Fruit fly (Drosophila melanogaster) whole organism, embryonic: ENCODE data around the gene CG7016.

Experiments
- CG11456 ChIP-seq: fragments of 200-800 bp; sonication (Bioruptor generic); IDR thresholded peaks from 3 replicates; pipeline ENCODE4 v1.3.6; 2022; ENCODE audit warnings: missing biosample characterization, missing genetic modification characterization
- CG12942 ChIP-seq: fragments of 200-800 bp; sonication (Bioruptor generic); optimal IDR thresholded peaks from 3 replicates; lab custom pipeline; 2016; ENCODE audit warnings: missing biosample characterization, missing genetic modification characterization
- CG13287 ChIP-seq: fragments of 200-800 bp; sonication (Bioruptor generic); IDR thresholded peaks from 2 replicates; pipeline ENCODE4 v1.3.6; 2022; ENCODE audit warnings: missing biosample characterization, missing genetic modification characterization; ENCODE audit not compliant: partially characterized antibody
- CG14441 ChIP-seq: fragments of 200-800 bp; sonication (Bioruptor generic); IDR thresholded peaks from 2 replicates; pipeline ENCODE4 v1.3.6; 2022; ENCODE audit warnings: missing biosample characterization, missing genetic modification characterization
- CG15601 ChIP-seq: fragments of 200-800 bp; sonication (Bioruptor generic); optimal IDR thresholded peaks from 3 replicates; lab custom pipeline; 2019; ENCODE audit warnings: missing biosample characterization, mild to moderate bottlenecking, missing genetic modification characterization, moderate library complexity
- CG16813 ChIP-seq: fragments of 200-800 bp; sonication (Bioruptor generic); IDR thresholded peaks from 3 replicates; pipeline ENCODE4 v1.3.6; 2022; ENCODE audit warnings: missing biosample characterization, missing genetic modification characterization; ENCODE audit not compliant: partially characterized antibody
- CG17328 ChIP-seq: fragments of 200-800 bp; sonication (Bioruptor generic); IDR thresholded peaks from 2 replicates; pipeline ENCODE4 v1.3.6; 2022; ENCODE audit warnings: missing biosample characterization, missing genetic modification characterization
- CG1792 ChIP-seq: fragments of 200-800 bp; sonication (Bioruptor generic); optimal IDR thresholded peaks from 2 replicates; lab custom pipeline; 2016; ENCODE audit warnings: missing biosample characterization, missing genetic modification characterization
- CG1832 ChIP-seq: fragments of 200-800 bp; sonication (Bioruptor generic); optimal IDR thresholded peaks from 2 replicates; lab custom pipeline; 2017; ENCODE audit warnings: missing biosample characterization, mild to moderate bottlenecking, missing genetic modification characterization, inconsistent platforms
- CG18764 ChIP-seq: fragments of 200-800 bp; sonication (Bioruptor generic); optimal IDR thresholded peaks from 3 replicates; lab custom pipeline; 2016; ENCODE audit warnings: missing biosample characterization, missing genetic modification characterization
- CG3726 ChIP-seq: fragments of 200-800 bp; sonication (Bioruptor generic); IDR thresholded peaks from 3 replicates; pipeline ENCODE4, ENCODE4 v1.3.6; 2022; ENCODE audit warnings: missing biosample characterization, missing genetic modification characterization
- CG43689 ChIP-seq: fragments of 200-800 bp; sonication (Bioruptor generic); IDR thresholded peaks from 2 replicates; pipeline ENCODE4 v1.3.6; 2022; ENCODE audit warnings: missing biosample characterization, missing genetic modification characterization
- CG5180 ChIP-seq: fragments of 200-800 bp; sonication (Bioruptor generic); optimal IDR thresholded peaks from 3 replicates; lab custom pipeline; 2017; ENCODE audit warnings: missing biosample characterization, missing genetic modification characterization, mild to moderate bottlenecking, moderate library complexity, missing genetic modification reagents
- CG7556 ChIP-seq: fragments of 200-800 bp; sonication (Bioruptor generic); optimal IDR thresholded peaks from 2 replicates; lab custom pipeline; 2017; ENCODE audit warnings: missing biosample characterization, mild to moderate bottlenecking, missing genetic modification characterization
- CG7745 ChIP-seq: fragments of 200-800 bp; sonication (Bioruptor generic); optimal IDR thresholded peaks from 2 replicates; lab custom pipeline; 2018; ENCODE audit warnings: missing biosample characterization, mild to moderate bottlenecking, missing genetic modification characterization, moderate library complexity
- CG7786 ChIP-seq: fragments of 200-800 bp; sonication (Bioruptor generic); optimal IDR thresholded peaks from 2 replicates; lab custom pipeline; 2016; ENCODE audit warnings: missing biosample characterization, missing genetic modification characterization
- CG7987 ChIP-seq: fragments of 200-800 bp; sonication (Bioruptor generic); optimal IDR thresholded peaks from 2 replicates; lab custom pipeline; 2018; ENCODE audit warnings: missing biosample characterization, mild to moderate bottlenecking, missing genetic modification characterization, moderate library complexity
- CG8388 ChIP-seq: fragments of 200-800 bp; sonication (Bioruptor generic); optimal IDR thresholded peaks from 2 replicates; lab custom pipeline; 2019; ENCODE audit warnings: missing biosample characterization, mild to moderate bottlenecking, missing genetic modification characterization, moderate library complexity
- CG9727 ChIP-seq: fragments of 200-800 bp; sonication (Bioruptor generic); optimal IDR thresholded peaks from 3 replicates; lab custom pipeline; 2017; ENCODE audit warnings: missing biosample characterization, mild to moderate bottlenecking, missing genetic modification characterization
- Dip2 ChIP-seq: fragments of 200-800 bp; sonication (Bioruptor generic); IDR thresholded peaks from 2 replicates; pipeline ENCODE4 v1.3.6; 2022; ENCODE audit warnings: missing biosample characterization, missing genetic modification characterization
- Doc3 ChIP-seq: fragments of 200-800 bp; sonication (Bioruptor generic); IDR thresholded peaks from 3 replicates; pipeline ENCODE4 v1.3.6; 2022; ENCODE audit warnings: missing biosample characterization, missing genetic modification characterization; ENCODE audit not compliant: partially characterized antibody
- Dp ChIP-seq: fragments of 200-800 bp; sonication (Bioruptor generic); optimal IDR thresholded peaks from 2 replicates; lab custom pipeline; 2018; ENCODE audit warnings: missing biosample characterization, mild to moderate bottlenecking, missing genetic modification characterization, moderate library complexity
- Gsc ChIP-seq: fragments of 200-800 bp; sonication (Bioruptor generic); IDR thresholded peaks from 2 replicates; pipeline ENCODE4 v1.3.6; 2022; ENCODE audit warnings: missing biosample characterization, missing genetic modification characterization
- HLH4C ChIP-seq: fragments of 200-800 bp; sonication (Bioruptor generic); IDR thresholded peaks from 3 replicates; pipeline ENCODE4 v1.3.6; 2022; ENCODE audit warnings: missing biosample characterization, missing genetic modification characterization; ENCODE audit not compliant: partially characterized antibody
- HLH54F ChIP-seq: fragments of 200-800 bp; sonication (Bioruptor generic); optimal IDR thresholded peaks from 3 replicates; lab custom pipeline; 2016; ENCODE audit warnings: missing biosample characterization, missing genetic modification characterization
- HmgZ ChIP-seq: fragments of 200-800 bp; sonication (Bioruptor generic); optimal IDR thresholded peaks from 2 replicates; lab custom pipeline; 2018; ENCODE audit warnings: missing biosample characterization, mild to moderate bottlenecking, missing genetic modification characterization
- Jarid2 ChIP-seq: fragments of 200-800 bp; sonication (Bioruptor generic); optimal IDR thresholded peaks from 3 replicates; lab custom pipeline; 2017; ENCODE audit warnings: mild to moderate bottlenecking, missing biosample characterization, missing genetic modification reagents, missing genetic modification characterization
- Kr ChIP-seq: fragments of 200-800 bp; sonication (Bioruptor generic); optimal IDR thresholded peaks from 2 replicates; lab custom pipeline; 2017; ENCODE audit warnings: missing biosample characterization, mild to moderate bottlenecking, missing genetic modification characterization
- Lpt ChIP-seq: fragments of >200 bp; optimal IDR thresholded peaks from 2 replicates; lab custom pipeline; 2018; ENCODE audit warnings: missing biosample characterization, missing genetic modification characterization
- Mad ChIP-seq: fragments of 200-800 bp; sonication (Bioruptor generic); optimal IDR thresholded peaks from 2 replicates; lab custom pipeline; 2016; ENCODE audit warnings: missing biosample characterization, missing genetic modification characterization
- NFAT ChIP-seq: fragments of 200-800 bp; sonication (Bioruptor generic); IDR thresholded peaks from 2 replicates; pipeline ENCODE4 v1.3.6; 2022; ENCODE audit warnings: missing biosample characterization, missing genetic modification characterization
- NK7.1 ChIP-seq: fragments of 200-800 bp; sonication (Bioruptor generic); optimal IDR thresholded peaks from 3 replicates; lab custom pipeline; 2016; ENCODE audit warnings: missing biosample characterization, missing genetic modification characterization
- Oaz ChIP-seq: fragments of 200-800 bp; sonication (Bioruptor generic); IDR thresholded peaks from 2 replicates; pipeline ENCODE4 v1.3.6; 2022; ENCODE audit warnings: missing biosample characterization, missing genetic modification characterization
- Sox100B ChIP-seq: fragments of 200-800 bp; sonication (Bioruptor generic); optimal IDR thresholded peaks from 3 replicates; lab custom pipeline; 2018; ENCODE audit warnings: missing biosample characterization, mild to moderate bottlenecking, missing genetic modification characterization
- cg ChIP-seq: fragments of 200-800 bp; sonication (Bioruptor generic); optimal IDR thresholded peaks from 3 replicates; lab custom pipeline; 2019; ENCODE audit warnings: missing biosample characterization, mild to moderate bottlenecking, missing genetic modification characterization, moderate library complexity
- chinmo ChIP-seq: fragments of 200-800 bp; sonication (Bioruptor generic); IDR thresholded peaks from 4 replicates; pipeline ENCODE4 v1.3.6; 2022; ENCODE audit warnings: missing biosample characterization, missing genetic modification characterization; ENCODE audit not compliant: partially characterized antibody
- dmrt99B ChIP-seq: fragments of 200-800 bp; sonication (Bioruptor generic); optimal IDR thresholded peaks from 2 replicates; lab custom pipeline; 2018; ENCODE audit warnings: missing biosample characterization, mild to moderate bottlenecking, missing genetic modification characterization, moderate library complexity
- emc ChIP-seq: fragments of 200-800 bp; sonication (Bioruptor generic); optimal IDR thresholded peaks from 2 replicates; lab custom pipeline; 2016; ENCODE audit warnings: missing biosample characterization, missing genetic modification characterization
- fd102C ChIP-seq: fragments of 200-800 bp; sonication (Bioruptor generic); optimal IDR thresholded peaks from 2 replicates; lab custom pipeline; 2018; ENCODE audit warnings: missing biosample characterization, mild to moderate bottlenecking, missing genetic modification characterization, moderate library complexity
- fd3F ChIP-seq: fragments of 200-800 bp; sonication (Bioruptor generic); optimal IDR thresholded peaks from 2 replicates; lab custom pipeline; 2018; ENCODE audit warnings: missing biosample characterization, mild to moderate bottlenecking, missing genetic modification characterization, moderate library complexity
- gcm2 ChIP-seq: fragments of 200-800 bp; sonication (Bioruptor generic); optimal IDR thresholded peaks from 2 replicates; lab custom pipeline; 2016; ENCODE audit warnings: missing biosample characterization, missing genetic modification characterization
- ken ChIP-seq: fragments of 200-800 bp; sonication (Bioruptor generic); IDR thresholded peaks from 3 replicates; pipeline ENCODE4 v1.3.6; 2022; ENCODE audit warnings: missing biosample characterization, missing genetic modification characterization
- kni ChIP-seq: fragments of 200-800 bp; sonication (Bioruptor generic); optimal IDR thresholded peaks from 3 replicates; lab custom pipeline; 2017; ENCODE audit warnings: mild to moderate bottlenecking, missing biosample characterization, missing genetic modification reagents, missing genetic modification characterization
- mirr ChIP-seq: fragments of 200-800 bp; sonication (Bioruptor generic); optimal IDR thresholded peaks from 3 replicates; lab custom pipeline; 2018; ENCODE audit warnings: missing biosample characterization, mild to moderate bottlenecking, missing genetic modification characterization
- otp ChIP-seq: fragments of 200-800 bp; sonication (Bioruptor generic); IDR thresholded peaks from 3 replicates; pipeline ENCODE4, ENCODE4 v1.3.6; 2022; ENCODE audit warnings: missing biosample characterization, missing genetic modification characterization
- pho ChIP-seq: fragments of 200-800 bp; sonication (Bioruptor generic); optimal IDR thresholded peaks from 2 replicates; lab custom pipeline; 2016; ENCODE audit warnings: missing biosample characterization, missing genetic modification characterization
- pzg ChIP-seq: fragments of 200-800 bp; sonication (Bioruptor generic); optimal IDR thresholded peaks from 3 replicates; lab custom pipeline; 2018; ENCODE audit warnings: missing biosample characterization, mild to moderate bottlenecking, missing genetic modification characterization, moderate library complexity
- sens-2 ChIP-seq: fragments of 200-800 bp; sonication (Bioruptor generic); IDR thresholded peaks from 2 replicates; pipeline ENCODE4 v1.3.6; 2022; ENCODE audit warnings: missing biosample characterization, missing genetic modification characterization
- slbo ChIP-seq: fragments of 200-800 bp; sonication (Bioruptor generic); IDR thresholded peaks from 2 replicates; pipeline ENCODE4 v1.3.6; 2022; ENCODE audit warnings: missing biosample characterization, missing genetic modification characterization
- sr ChIP-seq: fragments of 200-800 bp; sonication (Bioruptor generic); IDR thresholded peaks from 3 replicates; pipeline ENCODE4 v1.3.6; 2022; ENCODE audit warnings: missing biosample characterization, missing genetic modification characterization

CG7016 gene

DNA sequence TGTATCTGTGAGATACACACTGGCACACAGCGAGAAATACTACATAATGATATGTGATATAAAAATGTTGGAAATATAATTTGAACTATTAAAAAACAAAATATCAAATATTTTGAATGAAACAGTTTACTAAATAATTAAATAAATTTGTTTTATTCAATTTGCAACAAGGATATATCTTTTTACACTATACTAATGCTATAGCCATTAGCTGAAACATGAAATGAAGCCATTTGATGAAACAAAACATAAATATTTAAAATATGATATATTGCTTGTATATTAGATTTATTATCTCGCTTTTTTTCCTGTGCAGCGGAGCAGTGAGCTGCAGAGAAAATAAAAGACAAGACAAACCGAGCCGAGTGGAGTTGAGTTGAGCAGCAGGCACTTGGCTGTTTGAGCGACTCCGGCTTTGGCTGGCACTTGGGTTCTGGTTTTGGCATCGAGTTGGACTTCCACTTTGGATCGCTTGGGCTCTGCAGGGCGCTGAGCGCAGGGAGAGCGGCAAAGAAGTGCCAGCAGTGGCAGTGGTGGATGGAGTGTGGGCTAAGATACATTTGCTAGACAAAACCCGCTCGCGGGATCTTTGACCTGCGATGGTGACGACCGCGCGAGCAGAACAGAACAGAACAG is 30.7 kb downstream of the CG7016 start:
- peak; percentile 84 for TF ChIP-seq CG8388 (GFP tag; lab: Kevin White, UChicago)
- TF ChIP-seq CG5180 (GFP tag; lab: Kevin White, UChicago) = peak; percentile 59
- TF ChIP-seq CG15601 (tag; lab: Kevin White, UChicago) = peak; percentile 84
- no peak for TF ChIP-seq sr (GFP tag; lab: Robert Waterston, UW)
- TF ChIP-seq sens-2 (GFP tag; lab: Robert Waterston, UW) = no peak
- TF ChIP-seq emc (GFP tag; lab: Kevin White, UChicago) = no peak
- TF ChIP-seq HLH4C (GFP tag; lab: Robert Waterston, UW) = no peak
- TF ChIP-seq HLH54F (GFP tag; lab: Kevin White, UChicago) = no peak
- TF ChIP-seq otp (GFP tag; lab: Robert Waterston, UW) = no peak
- TF ChIP-seq dmrt99B (tag; lab: Kevin White, UChicago) = peak; percentile 92
- no peak for TF ChIP-seq NK7.1 (GFP tag; lab: Kevin White, UChicago)
- peak; percentile 62 for TF ChIP-seq CG14441 (GFP tag; lab: Robert Waterston, UW)
- no peak for TF ChIP-seq pho (GFP tag; lab: Kevin White, UChicago)
- TF ChIP-seq gcm2 (GFP tag; lab: Kevin White, UChicago) = no peak
- peak; percentile 50 for TF ChIP-seq CG7745 (tag; lab: Kevin White, UChicago)
- TF ChIP-seq Lpt (GFP tag; lab: Kevin White, UChicago) = no peak
- TF ChIP-seq ken (GFP tag; lab: Robert Waterston, UW) = no peak
- TF ChIP-seq CG12942 (GFP tag; lab: Kevin White, UChicago) = peak; percentile 52
- TF ChIP-seq slbo (GFP tag; lab: Robert Waterston, UW) = peak; percentile 73
- TF ChIP-seq mirr = no peak
- TF ChIP-seq pzg (GFP tag; lab: Kevin White, UChicago) = no peak
- TF ChIP-seq CG17328 = peak; percentile 65
- TF ChIP-seq Mad (GFP tag; lab: Kevin White, UChicago) = no peak
- TF ChIP-seq HmgZ (tag; lab: Kevin White, UChicago) = peak; percentile 11
- TF ChIP-seq CG1792 (GFP tag; lab: Kevin White, UChicago) = no peak
- TF ChIP-seq CG7556 = peak; percentile 91
- no peak for TF ChIP-seq CG7786 (GFP tag; lab: Kevin White, UChicago)
- no peak for TF ChIP-seq CG3726 (GFP tag; lab: Robert Waterston, UW)
- no peak for TF ChIP-seq Gsc (GFP tag; lab: Robert Waterston, UW)
- no peak for TF ChIP-seq Oaz (GFP tag; lab: Robert Waterston, UW)
- TF ChIP-seq CG1832 (GFP tag; lab: Kevin White, UChicago) = no peak
- TF ChIP-seq Doc3 (GFP tag; lab: Robert Waterston, UW) = no peak
- TF ChIP-seq CG11456 (GFP tag; lab: Robert Waterston, UW) = no peak
- no peak for TF ChIP-seq NFAT (GFP tag; lab: Robert Waterston, UW)
- peak; percentile 93 for TF ChIP-seq Sox100B (GFP tag; lab: Kevin White, UChicago)
- TF ChIP-seq Jarid2 (GFP tag; lab: Kevin White, UChicago) = peak; percentile 38
- TF ChIP-seq CG13287 (GFP tag; lab: Robert Waterston, UW) = no peak
- peak; percentile 45 for TF ChIP-seq fd3F (GFP tag; lab: Kevin White, UChicago)
- peak; percentile 59 for TF ChIP-seq CG18764 (GFP tag; lab: Kevin White, UChicago)
- no peak for TF ChIP-seq Dip2 (GFP tag; lab: Robert Waterston, UW)
- TF ChIP-seq Dp (GFP tag; lab: Kevin White, UChicago) = no peak
- TF ChIP-seq chinmo (GFP tag; lab: Robert Waterston, UW) = peak; percentile 56; the same call in 1 of the 4 replicates
- no peak for TF ChIP-seq Kr (GFP tag; lab: Kevin White, UChicago)
- TF ChIP-seq CG9727 (GFP tag; lab: Kevin White, UChicago) = peak; percentile 93
- TF ChIP-seq fd102C (GFP tag; lab: Kevin White, UChicago) = no peak
- TF ChIP-seq CG16813 = no peak
- TF ChIP-seq kni (GFP tag; lab: Kevin White, UChicago) = peak; percentile 22
- peak; percentile 36 for TF ChIP-seq CG7987 (GFP tag; lab: Kevin White, UChicago)
- TF ChIP-seq cg = no peak
- no peak for TF ChIP-seq CG43689 (GFP tag; lab: Robert Waterston, UW)
